Fruit fly (Drosophila melanogaster) whole organism, prepupa: ENCODE data around the gene Art1.
A peak's percentile ranks its signal among the peaks of the same experiment; 100 is the strongest.

Experiments
- Blimp-1 ChIP-seq: fragments of 200-800 bp; sonication (Bioruptor generic); optimal IDR thresholded peaks from 3 replicates; lab custom pipeline; 2017; ENCODE audit warnings: missing biosample characterization, missing genetic modification characterization, mild to moderate bottlenecking, moderate library complexity, missing genetic modification reagents
- CG10631 ChIP-seq: fragments of 200-800 bp; sonication (Bioruptor generic); optimal IDR thresholded peaks from 2 replicates; lab custom pipeline; 2016; ENCODE audit warnings: missing biosample characterization, missing genetic modification characterization
- CG10669 ChIP-seq: fragments of 200-800 bp; sonication (Bioruptor generic); optimal IDR thresholded peaks from 3 replicates; lab custom pipeline; 2018; ENCODE audit warnings: missing biosample characterization, mild to moderate bottlenecking, missing genetic modification characterization, moderate library complexity
- CG11294 ChIP-seq: fragments of 200-800 bp; sonication (Bioruptor generic); IDR thresholded peaks from 2 replicates; pipeline ENCODE4 v1.3.6; 2022; ENCODE audit warnings: missing biosample characterization, missing genetic modification characterization
- CG11762 ChIP-seq: fragments of 200-800 bp; sonication (Bioruptor generic); optimal IDR thresholded peaks from 3 replicates; lab custom pipeline; 2016; ENCODE audit warnings: missing biosample characterization, missing genetic modification characterization; ENCODE audit not compliant: insufficient read depth
- CG11902 ChIP-seq: fragments of 200-800 bp; sonication (Bioruptor generic); optimal IDR thresholded peaks from 3 replicates; lab custom pipeline; 2016; ENCODE audit warnings: missing biosample characterization, missing genetic modification characterization
- CG1621 ChIP-seq: fragments of 200-800 bp; sonication (Bioruptor generic); optimal IDR thresholded peaks from 3 replicates; lab custom pipeline; 2018; ENCODE audit warnings: missing biosample characterization, mild to moderate bottlenecking, missing genetic modification characterization
- CG16779 ChIP-seq: fragments of 200-800 bp; sonication (Bioruptor generic); optimal IDR thresholded peaks from 3 replicates; lab custom pipeline; 2017; ENCODE audit warnings: missing biosample characterization, mild to moderate bottlenecking, missing genetic modification characterization
- CG3032 ChIP-seq: fragments of 200-800 bp; optimal IDR thresholded peaks from 2 replicates; lab custom pipeline; 2019; ENCODE audit warnings: missing biosample characterization, mild to moderate bottlenecking, missing genetic modification characterization, moderate library complexity
- CG31627 ChIP-seq: fragments of 200-800 bp; sonication (Bioruptor generic); optimal IDR thresholded peaks from 3 replicates; lab custom pipeline; 2016; ENCODE audit warnings: missing biosample characterization, missing genetic modification characterization
- CG34406 ChIP-seq: fragments of 200-800 bp; sonication (Bioruptor generic); optimal IDR thresholded peaks from 3 replicates; lab custom pipeline; 2016; ENCODE audit warnings: missing biosample characterization, missing genetic modification characterization
- CG3919 ChIP-seq: fragments of 200-800 bp; sonication (Bioruptor generic); optimal IDR thresholded peaks from 3 replicates; lab custom pipeline; 2016; ENCODE audit warnings: missing biosample characterization, missing genetic modification characterization
- CG4318 ChIP-seq: fragments of 200-800 bp; sonication (Bioruptor generic); optimal IDR thresholded peaks from 3 replicates; lab custom pipeline; 2017; ENCODE audit warnings: missing biosample characterization, mild to moderate bottlenecking, missing genetic modification characterization
- CG6163 ChIP-seq: fragments of 200-800 bp; sonication (Bioruptor generic); IDR thresholded peaks from 3 replicates; pipeline ENCODE4 v1.3.6; 2022; ENCODE audit warnings: missing biosample characterization, missing genetic modification characterization
- CG6276 ChIP-seq: fragments of 200-800 bp; sonication (Bioruptor generic); optimal IDR thresholded peaks from 2 replicates; lab custom pipeline; 2017; ENCODE audit warnings: missing biosample characterization, mild to moderate bottlenecking, missing genetic modification characterization
- CG6792 ChIP-seq: fragments of 200-800 bp; sonication (Bioruptor generic); optimal IDR thresholded peaks from 3 replicates; lab custom pipeline; 2016; ENCODE audit warnings: missing biosample characterization, missing genetic modification characterization
- CG8632 ChIP-seq: fragments of 200-800 bp; sonication (Bioruptor generic); optimal IDR thresholded peaks from 3 replicates; lab custom pipeline; 2016; ENCODE audit warnings: missing biosample characterization, missing genetic modification characterization
- CG9139 ChIP-seq: fragments of 200-800 bp; sonication (Bioruptor generic); optimal IDR thresholded peaks from 3 replicates; lab custom pipeline; 2017; ENCODE audit warnings: missing biosample characterization, mild to moderate bottlenecking, missing genetic modification characterization
- Eip75B ChIP-seq: fragments of 200-800 bp; sonication (Bioruptor generic); optimal IDR thresholded peaks from 3 replicates; lab custom pipeline; 2016; ENCODE audit warnings: missing biosample characterization, missing genetic modification characterization
- Eip78C ChIP-seq: fragments of 200-800 bp; sonication (Bioruptor generic); peaks from one replicate; lab custom pipeline; 2016; ENCODE audit warnings: missing biosample characterization, missing genetic modification characterization
- Eip93F ChIP-seq: fragments of 200-800 bp; sonication (Bioruptor generic); optimal IDR thresholded peaks from 2 replicates; lab custom pipeline; 2016; ENCODE audit warnings: missing biosample characterization, mild to moderate bottlenecking, missing genetic modification characterization
- Ets21C ChIP-seq: fragments of 200-800 bp; sonication (Bioruptor generic); optimal IDR thresholded peaks from 3 replicates; lab custom pipeline; 2016; ENCODE audit warnings: missing biosample characterization, missing genetic modification characterization
- Ets96B ChIP-seq: fragments of 200-800 bp; optimal IDR thresholded peaks from 2 replicates; lab custom pipeline; 2019; ENCODE audit warnings: missing biosample characterization, mild to moderate bottlenecking, missing genetic modification characterization, moderate library complexity
- Lpt ChIP-seq: fragments of 200-800 bp; sonication (Bioruptor generic); optimal IDR thresholded peaks from 3 replicates; lab custom pipeline; 2016; ENCODE audit warnings: missing biosample characterization, missing genetic modification characterization
- Met ChIP-seq: fragments of 200-800 bp; sonication (Bioruptor generic); optimal IDR thresholded peaks from 3 replicates; lab custom pipeline; 2016; ENCODE audit warnings: missing biosample characterization, missing genetic modification characterization
- OdsH ChIP-seq: fragments of 200-800 bp; sonication (Bioruptor generic); optimal IDR thresholded peaks from 3 replicates; lab custom pipeline; 2016; ENCODE audit warnings: missing biosample characterization, missing genetic modification characterization
- Smox ChIP-seq: fragments of 200-800 bp; sonication (Bioruptor generic); optimal IDR thresholded peaks from 3 replicates; lab custom pipeline; 2016; ENCODE audit warnings: missing biosample characterization, missing genetic modification characterization
- Sox14 ChIP-seq: fragments of 200-800 bp; sonication (Bioruptor generic); optimal IDR thresholded peaks from 3 replicates; lab custom pipeline; 2016; ENCODE audit warnings: missing biosample characterization, missing genetic modification characterization
- Sox15 ChIP-seq: fragments of 200-800 bp; sonication (Bioruptor generic); optimal IDR thresholded peaks from 3 replicates; lab custom pipeline; 2016; ENCODE audit warnings: missing biosample characterization, missing genetic modification characterization
- achi ChIP-seq: fragments of 200-800 bp; sonication (Bioruptor generic); optimal IDR thresholded peaks from 3 replicates; lab custom pipeline; 2016; ENCODE audit warnings: missing biosample characterization, missing genetic modification characterization
- acj6 ChIP-seq: fragments of 200-800 bp; sonication (Bioruptor generic); optimal IDR thresholded peaks from 3 replicates; lab custom pipeline; 2016; ENCODE audit warnings: missing biosample characterization, missing genetic modification characterization
- cyc ChIP-seq: fragments of 200-800 bp; sonication (Bioruptor generic); optimal IDR thresholded peaks from 3 replicates; lab custom pipeline; 2016; ENCODE audit warnings: missing biosample characterization, missing genetic modification characterization
- dsx ChIP-seq: fragments of 200-800 bp; optimal IDR thresholded peaks from 3 replicates; lab custom pipeline; 2019; ENCODE audit warnings: missing biosample characterization, mild to moderate bottlenecking, missing genetic modification characterization, moderate library complexity; ENCODE audit not compliant: poor library complexity, severe bottlenecking
- eg ChIP-seq: fragments of 200-800 bp; sonication (Bioruptor generic); IDR thresholded peaks from 3 replicates; pipeline ENCODE4 v1.3.6; 2022; ENCODE audit warnings: missing biosample characterization, missing genetic modification characterization
- fd85E ChIP-seq: fragments of 200-800 bp; sonication (Bioruptor generic); optimal IDR thresholded peaks from 3 replicates; lab custom pipeline; 2016; ENCODE audit warnings: missing biosample characterization, missing genetic modification characterization
- lz ChIP-seq: fragments of 200-800 bp; sonication (Bioruptor generic); optimal IDR thresholded peaks from 3 replicates; lab custom pipeline; 2016; ENCODE audit warnings: missing biosample characterization, missing genetic modification characterization
- net ChIP-seq: fragments of 200-800 bp; sonication (Bioruptor generic); optimal IDR thresholded peaks from 3 replicates; lab custom pipeline; 2016; ENCODE audit warnings: missing biosample characterization, missing genetic modification characterization
- pdm3 ChIP-seq: fragments of 200-800 bp; sonication (Bioruptor generic); optimal IDR thresholded peaks from 3 replicates; lab custom pipeline; 2016; ENCODE audit warnings: missing biosample characterization, missing genetic modification characterization
- salr ChIP-seq, 2 experiments: fragments of 200-800 bp; sonication (Bioruptor generic); optimal IDR thresholded peaks; 3 replicates each; lab custom pipeline; 2016 to 2018; ENCODE audit warnings: missing biosample characterization in 2 of 2, missing genetic modification characterization in 2 of 2, mild to moderate bottlenecking in 1 of 2
- ss ChIP-seq, 2 experiments: fragments of 200-800 bp; sonication (Bioruptor generic); optimal IDR thresholded peaks; 2 replicates in 1 of 2; 3 replicates in 1 of 2; lab custom pipeline; 2017 to 2018; ENCODE audit warnings: mild to moderate bottlenecking in 2 of 2, missing biosample characterization in 2 of 2, missing genetic modification characterization in 2 of 2, moderate library complexity in 1 of 2
- topi ChIP-seq: fragments of 200-800 bp; sonication (Bioruptor generic); optimal IDR thresholded peaks from 3 replicates; lab custom pipeline; 2016; ENCODE audit warnings: missing biosample characterization, missing genetic modification characterization

Art1 gene

DNA sequence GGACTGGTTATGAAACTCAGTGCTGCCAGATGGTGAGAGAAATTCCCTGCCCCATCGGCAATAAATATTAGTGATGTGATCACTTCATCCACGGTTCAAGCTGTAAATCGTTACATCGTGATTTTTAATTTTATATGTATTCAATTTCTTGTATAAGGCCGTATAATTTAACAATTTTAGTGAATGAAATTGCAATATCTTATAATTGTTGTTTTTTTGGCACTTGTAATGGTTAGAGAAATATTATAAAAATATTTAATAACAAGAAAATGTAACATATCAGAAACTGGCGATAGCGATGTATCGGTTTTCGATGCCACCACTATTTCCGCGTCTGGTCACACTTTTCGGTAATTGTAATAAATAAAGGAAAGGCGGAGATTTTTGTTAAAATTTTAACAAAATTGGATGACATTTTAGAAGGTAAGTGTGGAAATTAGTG lies 3.9 kb downstream of the Art1 start, which contains the start of the genes mRpL37 and Rbp1 (continued):
- TF ChIP-seq CG31627 (GFP tag; lab: Kevin White, UChicago) (peak; percentile 77), pdm3 (GFP tag; lab: Kevin White, UChicago) (peak; percentile 70), CG11902 (GFP tag; lab: Kevin White, UChicago) (peak; percentile 68), Eip78C (GFP tag; lab: Kevin White, UChicago) (peak; percentile 78), CG16779 (tag; lab: Kevin White, UChicago) (no peak), CG10669 (GFP tag; lab: Kevin White, UChicago) (no peak), Lpt (GFP tag; lab: Kevin White, UChicago) (peak; percentile 20), Sox15 (GFP tag; lab: Kevin White, UChicago) (peak; percentile 67), CG6792 (GFP tag; lab: Kevin White, UChicago) (peak; percentile 52), lz (GFP tag; lab: Kevin White, UChicago) (peak; percentile 77)
- TF ChIP-seq, all 60 proteins: peak for 28

DNA sequence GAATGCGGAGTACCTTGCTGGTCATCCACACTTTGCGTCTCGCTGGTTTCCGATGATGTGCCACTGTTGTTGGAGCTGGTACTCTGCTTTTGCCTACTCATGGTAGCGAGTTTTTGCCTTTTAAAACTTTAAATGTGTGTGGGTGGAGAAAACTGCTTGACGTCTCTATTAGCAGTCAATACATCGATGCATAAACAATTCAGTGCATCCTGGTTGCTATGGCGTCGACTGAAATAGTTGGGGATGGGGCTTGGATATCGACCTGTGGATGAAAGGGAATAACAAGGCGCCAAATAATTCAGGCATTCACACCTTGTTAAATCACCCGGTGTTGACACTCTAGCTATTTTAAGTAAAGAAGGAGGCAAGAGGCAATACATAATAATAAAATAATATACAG lies 5.9 kb downstream of the Art1 start, which contains the start of gene CG42633:
TSS of gene CG42633 (minus strand) at position 101 of the 400 bp plus-strand sequence.
- no peak for TF ChIP-seq CG31627 (GFP tag; lab: Kevin White, UChicago)
- TF ChIP-seq Blimp-1 (GFP tag; lab: Kevin White, UChicago): no peak
- TF ChIP-seq CG8632: no peak
- TF ChIP-seq CG1621 (tag; lab: Kevin White, UChicago): no peak
- TF ChIP-seq eg (GFP tag; lab: Robert Waterston, UW): no peak
- TF ChIP-seq Sox14 (GFP tag; lab: Kevin White, UChicago): no peak
- TF ChIP-seq CG11762: no peak
- TF ChIP-seq fd85E (GFP tag; lab: Kevin White, UChicago): no peak
- no peak for TF ChIP-seq CG11902 (GFP tag; lab: Kevin White, UChicago)
- no peak for TF ChIP-seq dsx (GFP tag; lab: Kevin White, UChicago)
- no peak for TF ChIP-seq CG11294 (GFP tag; lab: Robert Waterston, UW)
- no peak for TF ChIP-seq cyc (GFP tag; lab: Kevin White, UChicago)
- TF ChIP-seq Lpt (GFP tag; lab: Kevin White, UChicago): no peak
- TF ChIP-seq salr (GFP tag; optimal IDR thresholded peaks at IDR 0.05; lab: Kevin White, UChicago): no peak
- no peak for TF ChIP-seq CG6163 (GFP tag; lab: Robert Waterston, UW)
- TF ChIP-seq net: no peak
- no peak for TF ChIP-seq CG16779 (tag; lab: Kevin White, UChicago)
- TF ChIP-seq topi: no peak
- no peak for TF ChIP-seq Eip75B (GFP tag; lab: Kevin White, UChicago)
- no peak for TF ChIP-seq Sox15 (GFP tag; lab: Kevin White, UChicago)

DNA sequence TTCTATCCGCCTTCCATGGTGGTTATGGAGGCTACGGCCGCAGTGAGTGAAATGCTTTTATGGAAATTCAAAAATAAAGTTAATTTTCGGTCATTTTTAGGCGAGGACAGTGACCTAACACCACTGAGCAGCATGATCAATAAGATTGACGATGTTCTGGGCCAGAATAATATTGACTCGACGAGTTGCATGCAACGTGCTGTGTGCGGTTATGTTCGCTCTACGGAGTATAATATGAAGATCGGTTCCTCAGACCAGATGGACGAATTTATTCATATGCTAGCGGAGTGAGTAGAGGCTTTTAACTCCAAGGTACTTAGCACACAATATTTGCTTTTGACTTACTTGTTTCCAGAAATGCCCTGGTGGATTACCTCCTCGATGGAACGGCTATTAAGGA lies 7.9 kb downstream of the Art1 start:
- TF ChIP-seq CG8632 (no peak), acj6 (GFP tag; lab: Kevin White, UChicago) (no peak), Ets21C (GFP tag; lab: Kevin White, UChicago) (no peak), ss (GFP tag; optimal IDR thresholded peaks at IDR 0.05; lab: Kevin White, UChicago) (no peak), CG11902 (GFP tag; lab: Kevin White, UChicago) (no peak), CG3032 (tag; lab: Kevin White, UChicago) (no peak), salr (GFP tag; optimal IDR thresholded peaks at IDR 0.05; lab: Kevin White, UChicago) (no peak), CG11294 (GFP tag; lab: Robert Waterston, UW) (no peak)

DNA sequence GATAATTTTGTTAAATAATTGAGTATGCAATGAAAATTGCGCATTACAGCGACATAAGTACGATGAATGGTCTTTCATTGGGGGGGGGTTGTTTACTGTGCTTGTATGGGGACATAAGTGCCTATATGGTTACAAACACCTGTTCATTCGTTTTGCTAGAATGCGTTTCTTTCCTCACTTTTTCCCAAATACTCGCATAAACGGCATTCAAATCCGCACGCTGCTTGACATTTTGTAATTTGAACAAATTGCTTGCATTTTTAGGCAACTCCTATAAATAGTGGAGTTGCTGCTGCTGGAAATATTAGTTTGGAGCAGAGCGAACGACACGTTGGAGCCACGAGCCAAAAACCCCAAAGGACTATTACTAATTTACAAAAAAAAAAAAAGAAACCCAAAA lies 8.8 kb downstream of the Art1 start, which contains the start of gene Desi:
TSS of gene Desi (plus strand) at position 301 of the 400 bp plus-strand sequence.
- TF ChIP-seq Met (GFP tag; lab: Kevin White, UChicago) (no peak), net (no peak), CG9139 (no peak), Sox14 (GFP tag; lab: Kevin White, UChicago) (no peak), OdsH (GFP tag; lab: Kevin White, UChicago) (no peak), CG6276 (GFP tag; lab: Kevin White, UChicago) (no peak), topi (no peak), CG6163 (GFP tag; lab: Robert Waterston, UW) (no peak), CG11762 (no peak), CG34406 (no peak), CG3919 (GFP tag; lab: Kevin White, UChicago) (no peak), CG10631 (no peak), CG4318 (no peak), Ets96B (no peak), Smox (GFP tag; lab: Kevin White, UChicago) (no peak), Eip93F (GFP tag; lab: Kevin White, UChicago) (no peak), Sox15 (GFP tag; lab: Kevin White, UChicago) (no peak), achi (no peak)
